Worm (Caenorhabditis elegans) whole organism, young adult: Measurements from ENCODE around the gene srw-139.
A peak's percentile ranks its signal among the peaks of the same experiment; 100 is the strongest.
"Not testable (repeated sequence)": the region's sequence is repeated elsewhere in the genome, so short reads cannot be mapped to it uniquely, and the experiment has no call there.

ENCODE experiments used
- C06A6.2 ChIP-seq: fragments of 200-800 bp; sonication (Bioruptor generic); conservative IDR thresholded peaks from 2 replicates; pipeline ENCODE4 v1.3.6; 2022; ENCODE audit warnings: missing genetic modification characterization, missing compliant biosample characterization
- F22D6.2 ChIP-seq: sonication (generic microtip); optimal IDR thresholded peaks from 2 replicates; lab custom pipeline; 2016; ENCODE audit warnings: mild to moderate bottlenecking, missing genetic modification characterization, missing compliant biosample characterization
- Y53G8AR.9 ChIP-seq: fragments of 200-800 bp; sonication (Bioruptor generic); conservative IDR thresholded peaks from 2 replicates; pipeline ENCODE4 v1.3.6; 2022; ENCODE audit warnings: missing genetic modification reagents, missing genetic modification characterization, missing compliant biosample characterization
- Y67H2A.10 ChIP-seq: fragments of 200-800 bp; sonication (Bioruptor generic); conservative IDR thresholded peaks from 2 replicates; pipeline ENCODE4 v1.3.6; 2022; ENCODE audit warnings: missing genetic modification reagents, missing genetic modification characterization, missing compliant biosample characterization
- Y79H2A.3 ChIP-seq: fragments of 200-800 bp; sonication (Bioruptor generic); conservative IDR thresholded peaks from 2 replicates; pipeline ENCODE4 v1.3.6; 2022; ENCODE audit warnings: missing genetic modification reagents, missing genetic modification characterization, missing compliant biosample characterization
- ZK185.1 ChIP-seq: sonication (generic microtip); optimal IDR thresholded peaks from 2 replicates; lab custom pipeline; 2016; ENCODE audit warnings: mild to moderate bottlenecking, missing genetic modification characterization, missing compliant biosample characterization; ENCODE audit not compliant: poor library complexity, severe bottlenecking
- aptf-3 ChIP-seq: fragments of 200-800 bp; sonication (Bioruptor generic); IDR thresholded peaks from 2 replicates; pipeline ENCODE4 v1.3.6; 2022; ENCODE audit warnings: missing genetic modification characterization, missing compliant biosample characterization
- attf-6 ChIP-seq: fragments of 200-800 bp; sonication (Bioruptor generic); IDR thresholded peaks from 2 replicates; pipeline ENCODE4 v1.3.6; 2022; ENCODE audit warnings: missing genetic modification reagents, missing genetic modification characterization, missing compliant biosample characterization
- ceh-27 ChIP-seq: fragments of 200-800 bp; sonication (Bioruptor generic); optimal IDR thresholded peaks from 2 replicates; lab custom pipeline; 2018; ENCODE audit warnings: mild to moderate bottlenecking, missing genetic modification characterization, moderate library complexity, missing compliant biosample characterization
- ceh-91 ChIP-seq: fragments of 200-800 bp; sonication (Bioruptor generic); IDR thresholded peaks from 2 replicates; pipeline ENCODE4 v1.3.6; 2022; ENCODE audit warnings: missing genetic modification reagents, missing genetic modification characterization, missing compliant biosample characterization
- egl-18 ChIP-seq: fragments of 200-800 bp; sonication (Bioruptor generic); IDR thresholded peaks from 2 replicates; pipeline ENCODE4 v1.3.6; 2022; ENCODE audit warnings: missing genetic modification reagents, missing genetic modification characterization, missing compliant biosample characterization
- egrh-3 ChIP-seq: fragments of 200-800 bp; sonication (Bioruptor generic); IDR thresholded peaks from 2 replicates; pipeline ENCODE4 v1.3.6; 2022; ENCODE audit warnings: missing genetic modification reagents, missing genetic modification characterization, missing compliant biosample characterization
- fkh-3 ChIP-seq: sonication (generic microtip); optimal IDR thresholded peaks from 2 replicates; lab custom pipeline; 2016; ENCODE audit warnings: mild to moderate bottlenecking, missing genetic modification characterization, missing compliant biosample characterization
- hlh-12 ChIP-seq: sonication (generic microtip); optimal IDR thresholded peaks from 2 replicates; lab custom pipeline; 2016; ENCODE audit warnings: missing genetic modification characterization, missing compliant biosample characterization
- lin-35 ChIP-seq, 3 experiments: fragments of 150-350 bp in 2 of 3; sonication (generic microtip) in 1 of 3; optimal IDR thresholded peaks; 2 replicates each; lab custom pipeline; 2014 to 2018; ENCODE audit warnings: missing biosample characterization in 3 of 3, missing genetic modification characterization in 3 of 3, missing genetic modification reagents in 3 of 3
- madf-3 ChIP-seq: fragments of 200-800 bp; sonication (Bioruptor generic); IDR thresholded peaks from 2 replicates; pipeline ENCODE4 v1.3.6; 2022; ENCODE audit warnings: missing genetic modification reagents, missing genetic modification characterization, missing compliant biosample characterization
- madf-8 ChIP-seq: fragments of 200-800 bp; sonication (Bioruptor generic); conservative IDR thresholded peaks from 2 replicates; pipeline ENCODE4 v1.3.6; 2022; ENCODE audit warnings: missing genetic modification reagents, missing genetic modification characterization, missing compliant biosample characterization
- mel-28 ChIP-seq: sonication (generic microtip); optimal IDR thresholded peaks from 2 replicates; lab custom pipeline; 2016; ENCODE audit warnings: borderline replicate concordance, mild to moderate bottlenecking, missing genetic modification characterization, missing compliant biosample characterization
- mes-4 ChIP-seq: sonication (generic microtip); optimal IDR thresholded peaks from 2 replicates; lab custom pipeline; 2016; ENCODE audit warnings: missing genotype, missing genetic modification characterization, missing compliant biosample characterization
- nfya-2 ChIP-seq: fragments of 200-800 bp; sonication (Bioruptor generic); IDR thresholded peaks from 2 replicates; pipeline ENCODE4 v1.3.6; 2022; ENCODE audit warnings: missing genetic modification reagents, missing genetic modification characterization, missing compliant biosample characterization
- nfyb-1 ChIP-seq: fragments of 200-800 bp; sonication (Bioruptor generic); IDR thresholded peaks from 2 replicates; pipeline ENCODE4 v1.3.6; 2022; ENCODE audit warnings: missing genetic modification reagents, missing genetic modification characterization, missing compliant biosample characterization
- nhr-179 ChIP-seq: sonication (generic microtip); optimal IDR thresholded peaks from 2 replicates; lab custom pipeline; 2016; ENCODE audit warnings: mild to moderate bottlenecking, missing genetic modification characterization, missing compliant biosample characterization
- rcor-1 ChIP-seq: fragments of 200-800 bp; sonication (Bioruptor generic); IDR thresholded peaks from 2 replicates; pipeline ENCODE4 v1.3.6; 2022; ENCODE audit warnings: missing genetic modification reagents, missing genetic modification characterization, missing compliant biosample characterization
- rpc-1 ChIP-seq, 2 experiments: fragments of 150-350 bp in 1 of 2; sonication (generic microtip) in 1 of 2; optimal IDR thresholded peaks; 2 replicates each; lab custom pipeline; 2014 to 2018; ENCODE audit warnings: missing biosample characterization in 1 of 2, missing genetic modification characterization in 1 of 2, missing genetic modification reagents in 1 of 2, missing genotype in 1 of 2
- sdz-38 ChIP-seq: sonication (generic microtip); optimal IDR thresholded peaks from 2 replicates; lab custom pipeline; 2016; ENCODE audit warnings: missing genotype, missing genetic modification characterization, missing compliant biosample characterization
- snpc-1.1 ChIP-seq: sonication (generic microtip); optimal IDR thresholded peaks from 2 replicates; lab custom pipeline; 2017; ENCODE audit warnings: missing genetic modification characterization, mild to moderate bottlenecking, missing compliant biosample characterization, antibody characterized with exemption, moderate library complexity, missing genotype, missing genetic modification reagents; ENCODE audit not compliant: insufficient read depth
- snpc-4 ChIP-seq, 5 experiments: fragments of 150-350 bp in 1 of 5; sonication (generic microtip) in 4 of 5; optimal IDR thresholded peaks; 2 replicates each; lab custom pipeline; 2014 to 2018; ENCODE audit warnings: missing genetic modification characterization in 5 of 5, missing biosample characterization in 3 of 5, antibody characterized with exemption in 2 of 5, mild to moderate bottlenecking in 2 of 5, missing compliant biosample characterization in 2 of 5, missing genotype in 2 of 5, moderate library complexity in 2 of 5, missing genetic modification reagents in 1 of 5
- tbp1 ChIP-seq: fragments of 200-800 bp; sonication (Bioruptor generic); optimal IDR thresholded peaks from 2 replicates; lab custom pipeline; 2018; ENCODE audit warnings: mild to moderate bottlenecking, missing genetic modification characterization, missing compliant biosample characterization
- xnd-1 ChIP-seq: sonication (generic microtip); optimal IDR thresholded peaks from 2 replicates; lab custom pipeline; 2016; ENCODE audit warnings: missing genotype, missing genetic modification reagents, missing genetic modification characterization, missing compliant biosample characterization
- ztf-25 ChIP-seq: fragments of 200-800 bp; sonication (Bioruptor generic); IDR thresholded peaks from 2 replicates; pipeline ENCODE4 v1.3.6; 2022; ENCODE audit warnings: missing genetic modification reagents, missing genetic modification characterization, missing compliant biosample characterization
- ztf-6 ChIP-seq: fragments of 200-800 bp; sonication (Bioruptor generic); IDR thresholded peaks from 2 replicates; pipeline ENCODE4 v1.3.6; 2022; ENCODE audit warnings: missing genetic modification reagents, missing genetic modification characterization, missing compliant biosample characterization

srw-139 gene

DNA sequence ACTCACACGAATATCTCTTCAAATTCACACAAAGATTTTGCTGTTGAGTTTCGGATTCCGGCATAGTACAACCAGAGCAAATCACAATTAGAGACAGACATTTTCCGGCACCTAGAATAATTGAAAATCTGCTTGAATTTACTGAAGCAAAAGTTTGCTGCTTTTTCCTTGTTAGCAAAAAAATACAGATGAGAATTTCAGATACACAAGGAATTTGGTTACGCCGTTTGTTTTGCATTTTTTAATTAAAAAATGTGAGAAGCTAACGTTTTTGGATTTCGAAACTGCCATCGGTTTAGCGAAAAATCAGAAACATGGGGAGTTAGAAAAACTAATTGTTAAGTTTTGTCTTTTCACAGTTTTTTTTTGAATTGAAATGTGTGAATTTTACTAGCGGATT, 5.2 kb downstream of the srw-139 start, which contains the start of gene srw-118:
srw-118 (minus strand) TSS at position 101 of the 400 bp plus-strand sequence.
- no peak for TF ChIP-seq Y79H2A.3 (GFP tag; lab: Robert Waterston, UW)
- no peak for TF ChIP-seq madf-3 (GFP tag; lab: Robert Waterston, UW)
- TF ChIP-seq C06A6.2 (GFP tag; lab: Robert Waterston, UW), result no peak
- TF ChIP-seq tbp1, result no peak
- TF ChIP-seq rcor-1 (GFP tag; lab: Robert Waterston, UW), result no peak
- no peak for TF ChIP-seq ztf-6
- no peak for TF ChIP-seq Y53G8AR.9 (GFP tag; lab: Robert Waterston, UW)
- TF ChIP-seq attf-6, result no peak
- no peak for TF ChIP-seq nfyb-1 (GFP tag; lab: Robert Waterston, UW)
- no peak for TF ChIP-seq lin-35 (GFP tag; optimal IDR thresholded peaks at IDR 0.05; lab: Kevin White, UChicago)
- TF ChIP-seq mel-28 (tag; lab: Kevin White, UChicago), result no peak
- no peak for TF ChIP-seq xnd-1
- no peak for TF ChIP-seq egl-18
- no peak for TF ChIP-seq nfya-2 (GFP tag; lab: Robert Waterston, UW)
- TF ChIP-seq ceh-91 (GFP tag; lab: Robert Waterston, UW), result no peak
- TF ChIP-seq Y67H2A.10 (GFP tag; lab: Robert Waterston, UW), result no peak
- TF ChIP-seq sdz-38 (tag; lab: Kevin White, UChicago), result no peak

DNA sequence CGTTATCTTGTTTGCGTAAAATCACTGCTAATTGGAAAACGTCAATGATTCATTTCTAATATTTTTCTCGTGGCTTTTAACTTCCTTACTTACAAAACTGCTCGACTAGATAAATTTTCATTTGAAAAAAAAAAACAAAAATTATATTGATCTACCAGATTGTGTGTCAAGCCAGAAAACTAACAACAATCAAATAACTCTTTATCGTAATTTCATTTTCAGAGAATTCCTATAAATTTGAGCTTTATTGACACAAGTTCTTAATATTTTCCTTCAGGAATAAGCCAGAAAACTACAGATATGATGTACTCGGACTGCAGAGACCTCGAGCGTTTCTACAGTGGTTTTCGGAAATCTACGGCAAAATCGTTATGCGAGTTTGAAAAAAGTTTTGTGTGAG, 8.9 kb downstream of the srw-139 start, which contains the start of gene srw-124:
srw-124 (plus strand) TSS at position 301 of the 400 bp plus-strand sequence.
- TF ChIP-seq aptf-3 (GFP tag; lab: Robert Waterston, UW), result no peak
- no peak for TF ChIP-seq hlh-12 (tag; lab: Kevin White, UChicago)
- TF ChIP-seq F22D6.2 (tag; lab: Kevin White, UChicago), result no peak
- no peak for TF ChIP-seq nhr-179
- TF ChIP-seq ZK185.1 (tag; lab: Kevin White, UChicago), result no peak
- no peak for TF ChIP-seq attf-6
- no peak for TF ChIP-seq mes-4 (tag; lab: Kevin White, UChicago)
- TF ChIP-seq ceh-27 (GFP tag; lab: Kevin White, UChicago), result no peak
- TF ChIP-seq fkh-3 (tag; lab: Kevin White, UChicago), result no peak
- TF ChIP-seq, all 124 proteins: peak for 0

DNA sequence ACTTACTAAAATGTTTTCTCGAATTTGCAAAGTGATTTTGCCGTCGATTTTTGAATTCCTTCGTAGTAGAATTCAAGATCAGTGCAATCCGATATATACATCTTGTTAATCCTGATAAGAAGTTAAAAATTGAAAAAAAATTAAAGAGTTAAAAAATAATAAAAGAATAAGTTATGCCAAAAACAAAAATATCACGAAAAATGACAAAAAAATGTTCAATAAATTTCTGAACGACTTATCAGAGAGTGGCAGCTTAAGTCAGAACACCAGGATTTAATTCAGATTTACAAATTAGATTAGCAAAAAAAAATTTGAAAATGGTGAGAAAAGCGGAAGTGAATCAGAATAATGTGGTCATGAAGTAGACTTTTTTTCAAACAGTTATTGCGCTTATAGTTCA, 9.9 kb downstream of the srw-139 start, which contains the start of gene srw-123:
srw-123 (minus strand) TSS at position 101 of the 400 bp plus-strand sequence.
- not testable (repeated sequence) for TF ChIP-seq egrh-3, madf-8, ceh-91 (GFP tag; lab: Robert Waterston, UW)

DNA sequence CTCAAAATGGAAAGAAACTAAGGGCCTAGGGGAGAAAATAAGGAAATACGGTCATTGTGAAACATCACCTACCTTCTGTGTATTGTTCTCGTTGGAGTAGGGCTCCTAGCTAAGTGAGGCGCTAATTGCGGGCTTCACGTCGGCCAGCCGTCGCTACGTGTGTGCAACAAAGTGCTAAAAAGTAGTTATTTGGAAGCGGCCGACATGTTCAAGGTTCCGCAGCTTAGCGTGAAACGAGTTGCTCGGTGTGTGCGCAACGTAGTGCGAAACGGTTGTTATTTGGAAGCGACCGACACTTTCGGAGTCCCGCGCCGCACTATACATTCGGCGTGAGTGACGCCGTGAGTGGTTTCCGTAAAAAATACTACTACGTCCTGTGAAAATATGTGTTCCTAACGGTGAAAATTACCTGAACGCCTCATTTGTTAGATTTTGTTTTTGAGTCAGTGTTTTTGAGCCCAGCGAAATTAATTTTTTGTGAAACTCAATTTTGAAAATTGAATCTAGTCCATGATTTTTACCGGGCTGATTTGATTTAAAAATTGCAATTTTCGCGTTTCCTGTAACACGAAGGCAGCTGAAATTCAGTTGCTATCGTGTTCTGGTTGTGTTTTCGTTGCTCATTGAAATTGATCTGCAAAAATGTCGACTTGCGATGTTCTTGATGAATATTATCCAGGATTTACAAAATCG, 13.8 kb downstream of the srw-139 start, which contains the start of gene srw-129:
srw-129 (plus strand) TSS at position 643 of the 693 bp plus-strand sequence.
- no peak for TF ChIP-seq ztf-25 (GFP tag; lab: Robert Waterston, UW)
- peak; percentile 84 for TF ChIP-seq snpc-1.1 (tag; lab: Kevin White, UChicago)
- no peak for TF ChIP-seq snpc-4 (GFP tag; optimal IDR thresholded peaks at IDR 0.05; lab: Kevin White, UChicago)
- peak in 3 of 4 experiments; percentile 51 to 95 (median 91) for TF ChIP-seq snpc-4 (tag; optimal IDR thresholded peaks at IDR 0.05; lab: Kevin White, UChicago)
- no peak for TF ChIP-seq rpc-1 (optimal IDR thresholded peaks at IDR 0.05; lab: Kevin White, UChicago)
- peak; percentile 22 for TF ChIP-seq rpc-1 (tag; optimal IDR thresholded peaks at IDR 0.05; lab: Kevin White, UChicago)
